Worm (Caenorhabditis elegans): Measurements from ENCODE around the gene mrp-1.

mrp-1 gene

DNA sequence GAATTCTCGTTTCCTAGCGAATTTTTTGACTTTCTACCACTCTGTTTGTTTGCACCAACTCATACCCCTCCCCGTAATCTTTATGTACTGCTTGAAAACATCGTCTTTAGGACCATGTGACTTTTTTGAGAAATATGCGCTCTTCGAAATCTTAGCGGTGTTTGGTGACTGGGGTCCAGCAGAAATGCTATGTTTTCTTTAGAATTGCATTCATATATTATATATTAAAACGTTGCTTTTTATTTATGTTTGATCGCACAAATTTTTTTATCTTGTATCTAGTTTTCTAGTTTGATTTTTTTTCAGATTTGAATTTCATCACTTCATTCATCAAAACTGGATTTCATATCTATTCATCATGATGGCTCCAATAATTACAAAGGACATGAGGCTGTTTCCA is 14.2 kb upstream of the mrp-1 start, which contains the start of gene F13C5.1:
TSS of gene F13C5.1 (plus strand) at position 301 of the 400 bp plus-strand sequence.
- TF ChIP-seq egl-18 (GFP tag; IDR thresholded peaks at IDR 0.05) (no peak), F49E8.2 (tag; optimal IDR thresholded peaks at IDR 0.05; ENCODE audit: insufficient read depth) (no peak), nfyb-1 (GFP tag; IDR thresholded peaks at IDR 0.05) (0 out of 2 replicates have a peak, but pooled peaks have one; percentile 2), ceh-58 (GFP tag; IDR thresholded peaks at IDR 0.05) (no peak)

DNA sequence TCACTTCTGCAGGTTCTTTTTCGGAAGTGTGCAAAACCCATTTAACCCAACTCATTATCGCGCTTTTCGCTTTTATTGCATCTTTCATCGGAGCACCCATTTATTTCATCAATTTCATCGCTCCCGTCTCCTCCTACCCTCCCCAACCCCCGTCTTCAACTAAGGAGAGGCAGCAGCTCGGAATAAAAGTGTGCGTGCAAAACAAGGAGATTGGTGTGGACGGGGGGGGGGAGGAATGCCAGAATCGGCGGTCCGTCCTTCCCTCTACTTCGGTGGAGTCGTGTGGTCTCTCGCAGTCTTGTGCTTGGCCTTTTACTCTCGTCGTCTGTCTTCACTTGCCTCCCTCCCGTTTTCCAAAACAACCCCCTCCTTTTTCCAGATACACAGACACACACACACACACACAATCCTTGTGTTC is 13.7 kb upstream of the mrp-1 start:
- no peak for TF ChIP-seq nfya-1 (tag; optimal IDR thresholded peaks at IDR 0.05; ENCODE audit: borderline replicate concordance, insufficient read depth)
- TF ChIP-seq nhr-120 (GFP tag; IDR thresholded peaks at IDR 0.05) = no peak
- TF ChIP-seq attf-3 (GFP tag; conservative IDR thresholded peaks at IDR 0.05) = no peak
- no peak for TF ChIP-seq mxl-1 (tag; optimal IDR thresholded peaks at IDR 0.05)
- no peak for TF ChIP-seq efl-1 (GFP tag; optimal IDR thresholded peaks at IDR 0.05)
- no peak for TF ChIP-seq F10E7.11 (tag; optimal IDR thresholded peaks at IDR 0.05)
- TF ChIP-seq ztf-6 (GFP tag; IDR thresholded peaks at IDR 0.05) = no peak
- no peak for TF ChIP-seq nhr-179 (tag; optimal IDR thresholded peaks at IDR 0.05)
- peak; percentile 17; the same call in 1 of the 2 replicates for TF ChIP-seq hmg-1.2 (GFP tag; IDR thresholded peaks at IDR 0.05)
- TF ChIP-seq attf-5 (GFP tag; optimal IDR thresholded peaks at IDR 0.05) = peak; percentile 48
- TF ChIP-seq nhr-27 (tag; optimal IDR thresholded peaks at IDR 0.05) = no peak
- no peak for TF ChIP-seq ztf-25 (GFP tag; IDR thresholded peaks at IDR 0.05)
- no peak for TF ChIP-seq ztf-26 (tag; optimal IDR thresholded peaks at IDR 0.05)
- TF ChIP-seq lin-35 (GFP tag; optimal IDR thresholded peaks at IDR 0.05) = peak in 1 of 3 experiments; percentile 4
- TF ChIP-seq somi-1 (GFP tag; optimal IDR thresholded peaks at IDR 0.05) = peak; percentile 31
- no peak for TF ChIP-seq tbp1 (GFP tag; optimal IDR thresholded peaks at IDR 0.05)
- no peak for TF ChIP-seq hsf-1 (GFP tag; IDR thresholded peaks at IDR 0.05)
- no peak for TF ChIP-seq mes-4 (tag; optimal IDR thresholded peaks at IDR 0.05)
- TF ChIP-seq ekl-4 (GFP tag; IDR thresholded peaks at IDR 0.05) = no peak
- TF ChIP-seq F22D6.2 (tag; optimal IDR thresholded peaks at IDR 0.05) = no peak
- no peak for TF ChIP-seq rec-8 (tag; optimal IDR thresholded peaks at IDR 0.05)
- TF ChIP-seq B0035.1 (tag; optimal IDR thresholded peaks at IDR 0.05) = no peak
- no peak for TF ChIP-seq athp-1 (tag; optimal IDR thresholded peaks at IDR 0.05)
- no peak for TF ChIP-seq F23B12.7 (tag; optimal IDR thresholded peaks at IDR 0.05; ENCODE audit: insufficient read depth)
- TF ChIP-seq ztf-22 (GFP tag; optimal IDR thresholded peaks at IDR 0.05) = no peak
- TF ChIP-seq madf-3 (GFP tag; IDR thresholded peaks at IDR 0.05) = no peak
- TF ChIP-seq F49E8.2 (tag; optimal IDR thresholded peaks at IDR 0.05; ENCODE audit: insufficient read depth) = no peak
- TF ChIP-seq F52B5.7 (tag; optimal IDR thresholded peaks at IDR 0.05) = no peak
- TF ChIP-seq snpc-3.4 (tag; optimal IDR thresholded peaks at IDR 0.05) = no peak
- TF ChIP-seq K11D2.4 (GFP tag; IDR thresholded peaks at IDR 0.05) = no peak
- no peak for TF ChIP-seq tlf-1 (GFP tag; optimal IDR thresholded peaks at IDR 0.05)
- no peak for TF ChIP-seq ceh-79 (tag; optimal IDR thresholded peaks at IDR 0.05)
- TF ChIP-seq ztf-18 (tag; optimal IDR thresholded peaks at IDR 0.05) = no peak
- no peak for TF ChIP-seq madf-6 (GFP tag; IDR thresholded peaks at IDR 0.05)
- no peak for TF ChIP-seq Y79H2A.3 (GFP tag; conservative IDR thresholded peaks at IDR 0.05)
- no peak for TF ChIP-seq egl-18 (GFP tag; IDR thresholded peaks at IDR 0.05)
- no peak for TF ChIP-seq cebp-2 (GFP tag; IDR thresholded peaks at IDR 0.05)
- no peak for TF ChIP-seq mcd-1 (GFP tag; IDR thresholded peaks at IDR 0.05)
- TF ChIP-seq fkh-3 (tag; optimal IDR thresholded peaks at IDR 0.05) = no peak
- TF ChIP-seq akir-1 (GFP tag; optimal IDR thresholded peaks at IDR 0.05) = no peak
- 0 out of 2 replicates have a peak, but pooled peaks have one; percentile 45 for TF ChIP-seq nfyb-1 (GFP tag; IDR thresholded peaks at IDR 0.05)
- peak; percentile 63 for TF ChIP-seq K12H6.12 (tag; optimal IDR thresholded peaks at IDR 0.05)
- no peak for TF ChIP-seq ceh-91 (GFP tag; IDR thresholded peaks at IDR 0.05)
- TF ChIP-seq Y95B8A.8 (GFP tag; IDR thresholded peaks at IDR 0.05) = no peak
- TF ChIP-seq zfh-2 (GFP tag; conservative IDR thresholded peaks at IDR 0.05) = peak; percentile 95
- TF ChIP-seq T07F8.4 (tag; optimal IDR thresholded peaks at IDR 0.05) = no peak
